Worm (Caenorhabditis elegans) whole organism, mixed stage, embryonic: ENCODE measurements around the gene E04D5.5.

Experiments used
- bed-3 ChIP-seq: fragments of 200-800 bp; sonication (Bioruptor generic); optimal IDR thresholded peaks from 3 replicates; lab custom pipeline; 2018; ENCODE audit warnings: mild to moderate bottlenecking, missing genetic modification characterization, moderate library complexity, missing compliant biosample characterization
- blmp-1 ChIP-seq: fragments of 150-350 bp; optimal IDR thresholded peaks from 2 replicates; lab custom pipeline; 2014; ENCODE audit warnings: missing biosample characterization, missing genetic modification characterization
- ceh-39 ChIP-seq: fragments of 150-350 bp; optimal IDR thresholded peaks from 2 replicates; lab custom pipeline; 2014; ENCODE audit warnings: missing biosample characterization, missing genetic modification characterization
- ceh-43 ChIP-seq: fragments of 200-800 bp; sonication (Bioruptor generic); optimal IDR thresholded peaks from 2 replicates; lab custom pipeline; 2018; ENCODE audit warnings: mild to moderate bottlenecking, missing genetic modification characterization, moderate library complexity, missing compliant biosample characterization
- ceh-83 ChIP-seq: fragments of 200-800 bp; sonication (Bioruptor generic); optimal IDR thresholded peaks from 2 replicates; lab custom pipeline; 2018; ENCODE audit warnings: mild to moderate bottlenecking, missing genetic modification characterization, missing compliant biosample characterization
- ces-1 ChIP-seq: fragments of 150-350 bp; optimal IDR thresholded peaks from 2 replicates; lab custom pipeline; 2014; ENCODE audit warnings: missing biosample characterization, missing genetic modification reagents, missing genetic modification characterization
- cnd-1 ChIP-seq: fragments of 200-800 bp; sonication (Bioruptor generic); optimal IDR thresholded peaks from 2 replicates; lab custom pipeline; 2018; ENCODE audit warnings: mild to moderate bottlenecking, missing genetic modification characterization, missing compliant biosample characterization
- elt-1 ChIP-seq: sonication (generic microtip); optimal IDR thresholded peaks from 2 replicates; lab custom pipeline; 2017; ENCODE audit warnings: missing genetic modification characterization, mild to moderate bottlenecking, missing compliant biosample characterization, antibody characterized with exemption, moderate library complexity, borderline replicate concordance; ENCODE audit not compliant: insufficient read depth
- flh-1 ChIP-seq: fragments of 200-800 bp; sonication (Bioruptor generic); optimal IDR thresholded peaks from 2 replicates; lab custom pipeline; 2018; ENCODE audit warnings: mild to moderate bottlenecking, missing genetic modification characterization, moderate library complexity, missing compliant biosample characterization
- lin-32 ChIP-seq: fragments of 200-800 bp; sonication (Bioruptor generic); optimal IDR thresholded peaks from 2 replicates; lab custom pipeline; 2018; ENCODE audit warnings: mild to moderate bottlenecking, missing genetic modification characterization, missing compliant biosample characterization
- mep-1 ChIP-seq: fragments of 150-350 bp; optimal IDR thresholded peaks from 2 replicates; lab custom pipeline; 2017; ENCODE audit warnings: missing biosample characterization, missing genetic modification reagents, missing genetic modification characterization, inconsistent platforms
- mls-2 ChIP-seq: sonication (generic microtip); optimal IDR thresholded peaks from 2 replicates; lab custom pipeline; 2016; ENCODE audit warnings: mild to moderate bottlenecking, missing genetic modification characterization, moderate library complexity, missing compliant biosample characterization
- nhr-28 ChIP-seq: fragments of 150-350 bp; optimal IDR thresholded peaks from 2 replicates; lab custom pipeline; 2014; ENCODE audit warnings: missing biosample characterization, missing genetic modification characterization
- nhr-76 ChIP-seq: sonication (generic microtip); optimal IDR thresholded peaks from 2 replicates; lab custom pipeline; 2017; ENCODE audit warnings: missing biosample characterization, missing genetic modification characterization
- snpc-4 ChIP-seq: fragments of 150-350 bp; optimal IDR thresholded peaks from 2 replicates; lab custom pipeline; 2014; ENCODE audit warnings: missing biosample characterization, missing genetic modification characterization
- sptf-1 ChIP-seq: sonication (generic microtip); optimal IDR thresholded peaks from 2 replicates; lab custom pipeline; 2017; ENCODE audit warnings: mild to moderate bottlenecking, missing genetic modification characterization, moderate library complexity, missing compliant biosample characterization
- tbx-8 ChIP-seq: fragments of 200-800 bp; sonication (Bioruptor generic); optimal IDR thresholded peaks from 2 replicates; lab custom pipeline; 2018; ENCODE audit warnings: mild to moderate bottlenecking, missing genetic modification characterization, moderate library complexity, missing compliant biosample characterization
- unc-120 ChIP-seq: sonication (generic microtip); optimal IDR thresholded peaks from 2 replicates; lab custom pipeline; 2017; ENCODE audit warnings: missing genetic modification characterization, missing compliant biosample characterization; ENCODE audit not compliant: poor library complexity, severe bottlenecking
- unc-62 ChIP-seq: fragments of 150-350 bp; optimal IDR thresholded peaks from 2 replicates; lab custom pipeline; 2014; ENCODE audit warnings: missing biosample characterization, missing genetic modification reagents, missing genetic modification characterization
- zip-8 ChIP-seq: fragments of 150-350 bp; optimal IDR thresholded peaks from 2 replicates; lab custom pipeline; 2014; ENCODE audit warnings: missing biosample characterization, missing genetic modification characterization

Gene E04D5.5

ce11 chrII:10461207-10461606, 50.1 kb downstream of the E04D5.5 start, which contains the start of gene ZK673.5:
Gene ZK673.5 (plus strand): TSS chrII:10461507.
- TF ChIP-seq unc-62 (GFP tag; lab: Kevin White, UChicago) = no peak
- no peak for TF ChIP-seq blmp-1 (tag; lab: Kevin White, UChicago)
- TF ChIP-seq sptf-1 (tag; lab: Kevin White, UChicago) = no peak
- no peak for TF ChIP-seq cnd-1 (tag; lab: Kevin White, UChicago)
- TF ChIP-seq nhr-76 (tag; lab: Kevin White, UChicago) = no peak
- no peak for TF ChIP-seq lin-32 (GFP tag; lab: Kevin White, UChicago)
- no peak for TF ChIP-seq bed-3
- TF ChIP-seq flh-1 (GFP tag; lab: Kevin White, UChicago) = no peak
- TF ChIP-seq nhr-28 = no peak
- no peak for TF ChIP-seq unc-120 (tag; lab: Kevin White, UChicago)
- no peak for TF ChIP-seq ces-1 (GFP tag; lab: Kevin White, UChicago)
- no peak for TF ChIP-seq elt-1
- no peak for TF ChIP-seq mep-1 (tag; lab: Kevin White, UChicago)
- no peak for TF ChIP-seq tbx-8 (GFP tag; lab: Kevin White, UChicago)
- no peak for TF ChIP-seq zip-8 (tag; lab: Kevin White, UChicago)
- no peak for TF ChIP-seq ceh-39 (tag; lab: Kevin White, UChicago)
- no peak for TF ChIP-seq snpc-4 (tag; lab: Kevin White, UChicago)
- no peak for TF ChIP-seq ceh-43 (GFP tag; lab: Kevin White, UChicago)
- TF ChIP-seq ceh-83 (GFP tag; lab: Kevin White, UChicago) = no peak
- TF ChIP-seq mls-2 (tag; lab: Kevin White, UChicago) = no peak
